Fruit fly (Drosophila melanogaster): ENCODE results near the gene Hat1.

Hat1 gene

DNA sequence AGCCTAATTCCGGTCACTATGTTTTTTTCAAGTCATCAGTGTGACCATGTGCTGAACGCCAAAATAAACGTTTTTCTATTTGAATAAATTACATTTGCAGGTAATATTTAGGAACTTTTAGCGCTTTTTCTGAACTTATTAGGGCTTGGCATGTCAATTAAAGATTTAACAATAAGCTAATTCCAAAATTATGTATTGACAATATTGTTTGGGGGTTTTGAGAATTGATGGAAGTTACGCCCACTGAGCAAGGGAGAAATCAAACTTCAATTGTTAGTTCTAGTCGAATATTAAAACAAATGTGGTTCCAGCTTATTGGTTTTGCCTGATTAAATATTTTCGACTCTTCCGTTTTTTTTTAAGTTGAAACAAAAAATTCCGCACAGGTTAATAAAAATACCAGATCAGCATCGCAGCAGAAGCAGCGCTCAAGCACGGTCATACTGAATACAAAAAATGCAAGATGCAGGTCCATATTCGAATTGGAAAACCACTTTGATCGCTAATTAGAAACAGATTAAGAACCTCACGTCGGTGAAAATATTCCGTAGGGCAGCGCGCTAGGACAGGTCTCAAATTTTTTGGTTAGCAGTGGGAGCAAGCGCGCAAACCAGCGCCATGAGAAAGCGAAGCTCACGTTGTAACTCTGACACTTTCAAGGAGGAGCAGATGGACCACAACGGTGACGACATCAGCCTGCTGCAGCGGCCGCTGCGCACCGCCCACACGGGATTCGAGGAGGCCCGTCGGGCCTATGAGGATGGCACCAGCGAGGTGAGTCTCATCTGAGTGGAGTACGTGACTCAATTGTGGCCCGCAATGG lies 5.3 kb upstream of the Hat1 start, which contains the start of the genes PSMG1 and CG10979:
Gene PSMG1 (minus strand): TSS at position 51 of the 823 bp plus-strand sequence.
Gene CG10979 (plus strand): TSS at position 439 of the 823 bp plus-strand sequence.
- TF ChIP-seq CG17801 (GFP tag; optimal IDR thresholded peaks at IDR 0.05; ENCODE audit: partially characterized antibody), result no peak

dm6 chr3R:5791497-5791896 lies 2.3 kb upstream of the Hat1 start, which contains the start of gene Hpf1:
Gene Hpf1, plus strand, starts transcription at chr3R:5791879.
- peak; percentile 99 for TF ChIP-seq CG17801 (GFP tag; optimal IDR thresholded peaks at IDR 0.05; ENCODE audit: partially characterized antibody)

dm6 chr3R:5781462-5781861 lies 7.7 kb downstream of the Hat1 start, which contains the start of gene kat-60L1:
Gene kat-60L1, plus strand, starts transcription at chr3R:5781762.
- no peak for TF ChIP-seq CG17801 (GFP tag; optimal IDR thresholded peaks at IDR 0.05; ENCODE audit: partially characterized antibody)

DNA sequence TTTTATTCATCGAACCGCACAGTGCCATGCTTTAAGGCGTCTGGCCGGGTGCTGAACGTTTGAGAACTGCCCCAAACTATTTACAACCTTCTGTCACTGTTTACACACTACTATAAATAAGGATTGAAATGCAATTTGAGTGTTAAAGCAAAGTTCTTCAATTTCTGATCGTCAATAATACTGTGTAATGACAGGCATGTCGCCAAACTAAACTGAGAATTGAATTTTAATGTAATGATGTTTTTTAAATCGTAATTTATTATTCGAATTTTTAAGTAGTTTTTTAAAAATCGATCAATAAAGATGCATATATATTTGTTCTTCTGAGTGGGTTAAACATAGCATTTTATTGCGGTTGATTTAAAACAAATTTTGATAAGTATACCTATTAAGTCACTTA lies 8.2 kb downstream of the Hat1 start, which contains the start of gene CG2082:
Gene CG2082 (minus strand): TSS at position 101 of the 400 bp plus-strand sequence.
- no peak for TF ChIP-seq CG17801 (GFP tag; optimal IDR thresholded peaks at IDR 0.05; ENCODE audit: partially characterized antibody)

- TF ChIP-seq CG17801 (GFP tag; optimal IDR thresholded peaks at IDR 0.05; ENCODE audit: partially characterized antibody), result peak; percentile 50
Observed at dm6 chr3R:5778731-5779593, 10.2 kb downstream of the Hat1 start, which contains the start of gene jagn. Gene jagn, plus strand, starts transcription at chr3R:5779315.

- no peak for TF ChIP-seq CG17801 (GFP tag; optimal IDR thresholded peaks at IDR 0.05; ENCODE audit: partially characterized antibody)
Observed at dm6 chr3R:5772433-5772832, 16.8 kb downstream of the Hat1 start.

- no peak for TF ChIP-seq CG17801 (GFP tag; optimal IDR thresholded peaks at IDR 0.05; ENCODE audit: partially characterized antibody)
Observed at dm6 chr3R:5771614-5772202, 17.5 kb downstream of the Hat1 start.

- TF ChIP-seq CG17801 (GFP tag; optimal IDR thresholded peaks at IDR 0.05; ENCODE audit: partially characterized antibody), result no peak
Observed at dm6 chr3R:5760980-5761379, 28.2 kb downstream of the Hat1 start.

- TF ChIP-seq CG17801 (GFP tag; optimal IDR thresholded peaks at IDR 0.05; ENCODE audit: partially characterized antibody), result peak; percentile 31
Observed at dm6 chr3R:5758624-5759209, 30.5 kb downstream of the Hat1 start, which contains the start of gene Sec8. Gene Sec8, minus strand, starts transcription at chr3R:5758997.

- no peak for TF ChIP-seq CG17801 (GFP tag; optimal IDR thresholded peaks at IDR 0.05; ENCODE audit: partially characterized antibody)
Observed at dm6 chr3R:5754594-5754993, 34.6 kb downstream of the Hat1 start, which contains the start of gene Dcps. Gene Dcps, minus strand, starts transcription at chr3R:5754774.

DNA sequence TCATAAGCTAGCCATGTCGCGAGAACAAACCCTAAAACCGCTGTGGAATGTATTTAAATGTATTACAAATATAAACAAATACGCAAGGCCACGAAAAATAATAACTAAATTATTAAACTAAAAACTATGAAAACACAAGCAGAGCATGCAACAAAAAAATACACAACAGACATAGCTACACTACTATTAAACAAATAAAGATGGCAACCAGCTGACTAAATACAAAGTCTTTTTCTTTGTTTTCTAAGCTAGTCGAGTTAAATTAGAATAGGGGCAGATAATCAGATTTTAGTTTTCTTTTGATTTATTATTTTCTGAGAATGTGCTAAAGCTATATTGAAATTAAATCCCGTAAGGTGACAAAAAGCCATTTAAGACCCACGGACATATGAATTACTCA lies 42.5 kb downstream of the Hat1 start:
- no peak for TF ChIP-seq CG17801 (GFP tag; optimal IDR thresholded peaks at IDR 0.05; ENCODE audit: partially characterized antibody)

DNA sequence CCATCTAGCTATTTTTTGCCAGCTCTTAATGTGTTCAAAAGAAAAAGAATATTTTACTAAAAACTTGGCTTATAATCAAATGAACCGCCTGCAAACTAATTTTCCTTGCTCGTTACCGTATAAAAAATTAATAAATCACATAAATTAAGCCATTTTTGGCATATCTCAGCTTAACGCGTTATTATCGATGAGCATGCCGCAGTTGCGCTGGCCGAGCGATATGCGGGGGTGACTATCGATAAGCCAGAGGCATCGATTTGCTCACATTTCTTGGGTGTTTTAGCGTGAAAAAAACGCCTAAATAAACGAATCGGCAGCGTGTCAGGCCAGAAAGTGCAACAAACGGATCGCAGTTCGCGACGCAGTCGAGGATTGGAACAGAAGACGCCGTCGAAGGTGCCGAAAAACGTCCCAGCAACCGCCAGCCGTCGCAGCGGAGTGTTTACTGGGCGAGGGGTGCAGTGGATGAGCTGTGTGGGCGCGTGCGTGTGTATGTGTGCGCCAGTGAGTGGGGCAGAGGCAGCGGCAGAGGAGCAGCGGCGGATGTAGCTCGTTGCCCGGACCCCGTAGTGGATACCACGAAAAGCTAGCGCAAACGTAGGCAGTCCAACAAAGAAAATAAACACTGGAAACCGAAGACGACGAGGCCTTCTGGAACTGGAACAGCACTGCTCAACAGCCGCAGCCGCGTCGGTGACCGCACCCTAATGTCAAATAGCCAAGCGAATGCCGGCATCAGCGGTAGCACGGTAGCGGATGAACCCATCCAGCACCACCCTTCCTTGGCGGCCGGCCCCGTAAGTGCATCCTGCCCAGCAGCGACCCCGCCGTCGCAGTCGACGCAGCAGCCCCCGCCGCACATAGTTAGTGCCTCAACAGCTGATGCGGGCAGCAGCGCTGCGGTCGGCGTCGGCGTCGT lies 46.6 kb downstream of the Hat1 start, which contains the start of the genes Sym and Madm:
Gene Sym (minus strand): TSS at position 199 of the 919 bp plus-strand sequence.
Gene Madm (plus strand): TSS at position 233 of the 919 bp plus-strand sequence.
- TF ChIP-seq CG17801 (GFP tag; optimal IDR thresholded peaks at IDR 0.05; ENCODE audit: partially characterized antibody), result peak; percentile 2
